Worm (Caenorhabditis elegans) whole organism, mixed stage, embryonic: Measurements from ENCODE around the gene Y97E10AR.3.

ENCODE experiments used
- M03D4.4 ChIP-seq: sonication (generic microtip); optimal IDR thresholded peaks from 2 replicates; lab custom pipeline; 2017; ENCODE audit warnings: mild to moderate bottlenecking, missing genetic modification characterization, missing compliant biosample characterization
- bed-3 ChIP-seq: fragments of 200-800 bp; sonication (Bioruptor generic); optimal IDR thresholded peaks from 3 replicates; lab custom pipeline; 2018; ENCODE audit warnings: mild to moderate bottlenecking, missing genetic modification characterization, moderate library complexity, missing compliant biosample characterization
- blmp-1 ChIP-seq: fragments of 150-350 bp; optimal IDR thresholded peaks from 2 replicates; lab custom pipeline; 2014; ENCODE audit warnings: missing biosample characterization, missing genetic modification characterization
- ceh-39 ChIP-seq: fragments of 150-350 bp; optimal IDR thresholded peaks from 2 replicates; lab custom pipeline; 2014; ENCODE audit warnings: missing biosample characterization, missing genetic modification characterization
- ceh-43 ChIP-seq: fragments of 200-800 bp; sonication (Bioruptor generic); optimal IDR thresholded peaks from 2 replicates; lab custom pipeline; 2018; ENCODE audit warnings: mild to moderate bottlenecking, missing genetic modification characterization, moderate library complexity, missing compliant biosample characterization
- ceh-83 ChIP-seq: fragments of 200-800 bp; sonication (Bioruptor generic); optimal IDR thresholded peaks from 2 replicates; lab custom pipeline; 2018; ENCODE audit warnings: mild to moderate bottlenecking, missing genetic modification characterization, missing compliant biosample characterization
- ces-1 ChIP-seq: fragments of 150-350 bp; optimal IDR thresholded peaks from 2 replicates; lab custom pipeline; 2014; ENCODE audit warnings: missing biosample characterization, missing genetic modification reagents, missing genetic modification characterization
- cnd-1 ChIP-seq: fragments of 200-800 bp; sonication (Bioruptor generic); optimal IDR thresholded peaks from 2 replicates; lab custom pipeline; 2018; ENCODE audit warnings: mild to moderate bottlenecking, missing genetic modification characterization, missing compliant biosample characterization
- drap-1 ChIP-seq: fragments of 200-800 bp; sonication (Bioruptor generic); optimal IDR thresholded peaks from 3 replicates; lab custom pipeline; 2018; ENCODE audit warnings: mild to moderate bottlenecking, missing genetic modification characterization, missing compliant biosample characterization
- elt-3 ChIP-seq: fragments of 150-350 bp; optimal IDR thresholded peaks from 2 replicates; lab custom pipeline; 2014; ENCODE audit warnings: missing biosample characterization, missing genetic modification characterization
- flh-1 ChIP-seq: fragments of 200-800 bp; sonication (Bioruptor generic); optimal IDR thresholded peaks from 2 replicates; lab custom pipeline; 2018; ENCODE audit warnings: mild to moderate bottlenecking, missing genetic modification characterization, moderate library complexity, missing compliant biosample characterization
- ham-2 ChIP-seq: fragments of 200-800 bp; sonication (Bioruptor generic); optimal IDR thresholded peaks from 2 replicates; lab custom pipeline; 2018; ENCODE audit warnings: mild to moderate bottlenecking, missing genetic modification characterization, missing compliant biosample characterization
- hlh-1 ChIP-seq: fragments of 150-350 bp; optimal IDR thresholded peaks from 2 replicates; lab custom pipeline; 2014; ENCODE audit warnings: missing biosample characterization, missing genetic modification reagents, missing genetic modification characterization
- lin-13 ChIP-seq: fragments of 150-350 bp; optimal IDR thresholded peaks from 2 replicates; lab custom pipeline; 2014; ENCODE audit warnings: missing biosample characterization, missing genetic modification characterization
- lin-32 ChIP-seq: fragments of 200-800 bp; sonication (Bioruptor generic); optimal IDR thresholded peaks from 2 replicates; lab custom pipeline; 2018; ENCODE audit warnings: mild to moderate bottlenecking, missing genetic modification characterization, missing compliant biosample characterization
- lsy-2 ChIP-seq: fragments of 150-350 bp; optimal IDR thresholded peaks from 2 replicates; lab custom pipeline; 2014; ENCODE audit warnings: missing biosample characterization, missing genetic modification characterization
- mab-5 ChIP-seq: fragments of 150-350 bp; optimal IDR thresholded peaks from 2 replicates; lab custom pipeline; 2014; ENCODE audit warnings: missing biosample characterization, missing genetic modification characterization
- mep-1 ChIP-seq: fragments of 150-350 bp; optimal IDR thresholded peaks from 2 replicates; lab custom pipeline; 2017; ENCODE audit warnings: missing biosample characterization, missing genetic modification reagents, missing genetic modification characterization, inconsistent platforms
- mls-2 ChIP-seq: sonication (generic microtip); optimal IDR thresholded peaks from 2 replicates; lab custom pipeline; 2016; ENCODE audit warnings: mild to moderate bottlenecking, missing genetic modification characterization, moderate library complexity, missing compliant biosample characterization
- nhr-12 ChIP-seq: fragments of 150-350 bp; optimal IDR thresholded peaks from 2 replicates; lab custom pipeline; 2014; ENCODE audit warnings: missing biosample characterization, missing genetic modification characterization
- nhr-2 ChIP-seq: fragments of 150-350 bp; optimal IDR thresholded peaks from 2 replicates; lab custom pipeline; 2014; ENCODE audit warnings: missing biosample characterization, missing genetic modification characterization
- nhr-237 ChIP-seq: fragments of 150-350 bp; optimal IDR thresholded peaks from 2 replicates; lab custom pipeline; 2014; ENCODE audit warnings: missing biosample characterization, missing genetic modification characterization
- nhr-28 ChIP-seq: fragments of 150-350 bp; optimal IDR thresholded peaks from 2 replicates; lab custom pipeline; 2014; ENCODE audit warnings: missing biosample characterization, missing genetic modification characterization
- nhr-76 ChIP-seq: sonication (generic microtip); optimal IDR thresholded peaks from 2 replicates; lab custom pipeline; 2017; ENCODE audit warnings: missing biosample characterization, missing genetic modification characterization
- pha-4 ChIP-seq: fragments of 150-350 bp; optimal IDR thresholded peaks from 2 replicates; lab custom pipeline; 2018; ENCODE audit warnings: missing biosample characterization, missing genetic modification reagents, missing genetic modification characterization
- sem-2 ChIP-seq: fragments of 200-800 bp; sonication (Bioruptor generic); optimal IDR thresholded peaks from 2 replicates; lab custom pipeline; 2018; ENCODE audit warnings: mild to moderate bottlenecking, missing genetic modification characterization, missing compliant biosample characterization
- snpc-4 ChIP-seq: fragments of 150-350 bp; optimal IDR thresholded peaks from 2 replicates; lab custom pipeline; 2014; ENCODE audit warnings: missing biosample characterization, missing genetic modification characterization
- sptf-1 ChIP-seq: sonication (generic microtip); optimal IDR thresholded peaks from 2 replicates; lab custom pipeline; 2017; ENCODE audit warnings: mild to moderate bottlenecking, missing genetic modification characterization, moderate library complexity, missing compliant biosample characterization
- unc-120 ChIP-seq: sonication (generic microtip); optimal IDR thresholded peaks from 2 replicates; lab custom pipeline; 2017; ENCODE audit warnings: missing genetic modification characterization, missing compliant biosample characterization; ENCODE audit not compliant: poor library complexity, severe bottlenecking
- unc-39 ChIP-seq: fragments of 150-350 bp; optimal IDR thresholded peaks from 2 replicates; lab custom pipeline; 2014; ENCODE audit warnings: missing biosample characterization, missing genetic modification characterization
- unc-62 ChIP-seq: fragments of 150-350 bp; optimal IDR thresholded peaks from 2 replicates; lab custom pipeline; 2014; ENCODE audit warnings: missing biosample characterization, missing genetic modification reagents, missing genetic modification characterization
- zip-8 ChIP-seq: fragments of 150-350 bp; optimal IDR thresholded peaks from 2 replicates; lab custom pipeline; 2014; ENCODE audit warnings: missing biosample characterization, missing genetic modification characterization
- ztf-11 ChIP-seq: fragments of 150-350 bp; optimal IDR thresholded peaks from 2 replicates; lab custom pipeline; 2014; ENCODE audit warnings: missing biosample characterization, missing genetic modification characterization

Gene Y97E10AR.3

DNA sequence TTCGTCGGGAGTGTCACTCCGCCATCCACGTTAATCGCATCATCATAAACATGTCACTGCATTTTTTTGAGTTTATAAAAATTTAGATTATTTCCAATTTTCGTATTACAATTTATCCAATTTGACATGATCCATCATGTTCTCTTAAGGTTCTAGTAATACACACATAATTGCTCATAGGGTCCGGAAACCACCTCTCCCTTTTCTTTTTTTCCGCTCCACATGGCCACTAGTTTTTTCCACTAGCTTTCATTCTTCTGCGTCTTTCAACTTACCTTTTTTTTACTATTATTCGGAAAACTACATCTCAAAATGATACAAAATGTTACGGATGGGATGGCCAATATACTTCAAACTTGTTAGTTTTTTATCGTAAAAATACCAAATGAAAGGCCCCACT, 21.4 kb downstream of the Y97E10AR.3 start, which contains the start of gene Y97E10AL.1:
Gene Y97E10AL.1 (plus strand): TSS at position 301 of the 400 bp plus-strand sequence.
- TF ChIP-seq ceh-83 (GFP tag; lab: Kevin White, UChicago): no peak
- no peak for TF ChIP-seq ham-2
- TF ChIP-seq flh-1 (GFP tag; lab: Kevin White, UChicago): no peak
- no peak for TF ChIP-seq pha-4

ce11 chrV:7983381-7984052, 23.8 kb downstream of the Y97E10AR.3 start, which contains the start of the genes natb-1 and abhd-12:
natb-1 (minus strand) TSS chrV:7983431.
abhd-12 (plus strand) TSS chrV:7983879.
- TF ChIP-seq elt-3 (tag; lab: Kevin White, UChicago) (no peak), nhr-237 (no peak), lsy-2 (tag; lab: Kevin White, UChicago) (peak; percentile 94), unc-62 (GFP tag; lab: Kevin White, UChicago) (no peak), nhr-12 (no peak), nhr-76 (tag; lab: Kevin White, UChicago) (no peak), zip-8 (tag; lab: Kevin White, UChicago) (no peak), mep-1 (peak; percentile 33), lin-32 (GFP tag; lab: Kevin White, UChicago) (no peak), sptf-1 (tag; lab: Kevin White, UChicago) (no peak), lin-13 (no peak), nhr-28 (no peak), ceh-43 (GFP tag; lab: Kevin White, UChicago) (no peak), ztf-11 (tag; lab: Kevin White, UChicago) (no peak), ceh-83 (GFP tag; lab: Kevin White, UChicago) (no peak), ces-1 (GFP tag; lab: Kevin White, UChicago) (peak; percentile 83), snpc-4 (tag; lab: Kevin White, UChicago) (no peak), ceh-39 (tag; lab: Kevin White, UChicago) (no peak), unc-39 (tag; lab: Kevin White, UChicago) (no peak), unc-120 (tag; lab: Kevin White, UChicago) (no peak), hlh-1 (no peak), sem-2 (GFP tag; lab: Kevin White, UChicago) (no peak), M03D4.4 (no peak), bed-3 (no peak), mab-5 (tag; lab: Kevin White, UChicago) (no peak)

ce11 chrV:7980993-7981595, 26.2 kb downstream of the Y97E10AR.3 start, which contains the start of gene F26D11.1:
F26D11.1 (plus strand) TSS chrV:7981545.
- no peak for TF ChIP-seq drap-1 (GFP tag; lab: Kevin White, UChicago)
- TF ChIP-seq mls-2 (tag; lab: Kevin White, UChicago): no peak
- TF ChIP-seq blmp-1 (tag; lab: Kevin White, UChicago): no peak
- no peak for TF ChIP-seq nhr-12
- no peak for TF ChIP-seq lsy-2 (tag; lab: Kevin White, UChicago)
- TF ChIP-seq snpc-4 (tag; lab: Kevin White, UChicago): no peak
- TF ChIP-seq sem-2 (GFP tag; lab: Kevin White, UChicago): no peak
- TF ChIP-seq nhr-237: no peak
- TF ChIP-seq ceh-83 (GFP tag; lab: Kevin White, UChicago): no peak

- peak; percentile 27 for TF ChIP-seq ces-1 (GFP tag; lab: Kevin White, UChicago)
- TF ChIP-seq unc-120 (tag; lab: Kevin White, UChicago): no peak
- TF ChIP-seq, all 35 proteins: peak for 1
Measured at ce11 chrV:7980370-7980987, 26.8 kb downstream of the Y97E10AR.3 start.

DNA sequence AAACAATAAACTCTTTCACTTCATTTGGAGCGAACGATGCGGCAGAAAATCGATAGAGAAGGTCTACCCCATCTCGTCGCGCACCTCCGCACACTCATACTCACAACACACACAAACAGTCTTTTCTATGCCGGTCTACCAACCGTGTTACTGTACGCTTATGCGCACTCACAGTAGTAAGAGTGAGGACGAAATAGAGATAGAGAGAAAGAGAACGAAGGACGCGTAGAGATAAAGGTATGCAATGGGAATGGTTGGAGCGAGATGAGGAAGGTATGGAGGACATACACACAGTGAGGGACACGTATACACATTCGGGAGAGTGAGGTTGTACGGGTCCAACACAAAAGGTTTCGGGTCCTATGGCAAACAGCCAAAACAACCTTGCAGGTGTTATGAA, 28.5 kb downstream of the Y97E10AR.3 start:
- TF ChIP-seq nhr-12 (no peak), sptf-1 (tag; lab: Kevin White, UChicago) (peak; percentile 46), unc-39 (tag; lab: Kevin White, UChicago) (no peak), ham-2 (peak; percentile 47), cnd-1 (tag; lab: Kevin White, UChicago) (peak; percentile 45), ceh-39 (tag; lab: Kevin White, UChicago) (peak; percentile 76), mep-1 (no peak), mls-2 (tag; lab: Kevin White, UChicago) (peak; percentile 14), unc-120 (tag; lab: Kevin White, UChicago) (no peak), nhr-2 (tag; lab: Kevin White, UChicago) (peak; percentile 98), nhr-237 (peak; percentile 9), drap-1 (GFP tag; lab: Kevin White, UChicago) (peak; percentile 55), lsy-2 (tag; lab: Kevin White, UChicago) (peak; percentile 51)
